Worm (Caenorhabditis elegans) whole organism, L2 larva: Measurements from ENCODE around the gene set-4.

Experiments used
- R02D3.7 ChIP-seq: fragments of 150-350 bp; optimal IDR thresholded peaks from 2 replicates; lab custom pipeline; 2014; ENCODE audit warnings: missing biosample characterization, missing genetic modification characterization
- dmd-4 ChIP-seq: sonication (generic microtip); optimal IDR thresholded peaks from 2 replicates; lab custom pipeline; 2017; ENCODE audit warnings: missing biosample characterization, missing genetic modification characterization
- lin-11 ChIP-seq: fragments of 150-350 bp; sonication (generic microtip); optimal IDR thresholded peaks from 2 replicates; lab custom pipeline; 2014; ENCODE audit warnings: missing biosample characterization, missing genetic modification characterization, inconsistent platforms, mixed read lengths
- lin-13 ChIP-seq: fragments of 150-350 bp; optimal IDR thresholded peaks from 2 replicates; lab custom pipeline; 2014; ENCODE audit warnings: missing biosample characterization, missing genetic modification reagents, missing genetic modification characterization

ce11 chrII:6288104-6288503, 43.0 kb downstream of the set-4 start:
- TF ChIP-seq lin-11 (no peak), dmd-4 (tag; lab: Kevin White, UChicago) (no peak), lin-13 (GFP tag; lab: Kevin White, UChicago) (no peak), R02D3.7 (tag; lab: Kevin White, UChicago) (no peak)
